Worm (Caenorhabditis elegans): ENCODE results near the gene F56A8.3.

F56A8.3 gene

ce11 chrIII:13268856-13269255, 12.2 kb downstream of the F56A8.3 start, which contains the start of gene cpf-2 (continued):
- TF ChIP-seq egl-13 (tag; optimal IDR thresholded peaks at IDR 0.05), result peak; percentile 72

- no peak for TF ChIP-seq efl-1 (optimal IDR thresholded peaks at IDR 0.05)
- no peak for TF ChIP-seq efl-1 (GFP tag; optimal IDR thresholded peaks at IDR 0.05 in 1 of 2)
- TF ChIP-seq mef-2 (tag; optimal IDR thresholded peaks at IDR 0.05), result no peak
- TF ChIP-seq irx-1 (tag; optimal IDR thresholded peaks at IDR 0.05), result peak; percentile 1
- TF ChIP-seq ceh-82 (tag; optimal IDR thresholded peaks at IDR 0.05), result peak in 2 of 3 experiments; percentile 5 to 41
- TF ChIP-seq lin-39 (tag; optimal IDR thresholded peaks at IDR 0.05), result no peak
- TF ChIP-seq mep-1 (tag; optimal IDR thresholded peaks at IDR 0.05), result peak; percentile 50
- peak; percentile 87 for TF ChIP-seq lin-14 (GFP tag; optimal IDR thresholded peaks at IDR 0.05)
- peak; percentile 24 to 48 for TF ChIP-seq lsy-2 (tag; optimal IDR thresholded peaks at IDR 0.05)
- no peak for TF ChIP-seq lin-13 (GFP tag; optimal IDR thresholded peaks at IDR 0.05)
- TF ChIP-seq nhr-12 (tag; optimal IDR thresholded peaks at IDR 0.05), result no peak
- no peak for TF ChIP-seq Y116A8C.19 (tag; optimal IDR thresholded peaks at IDR 0.05; ENCODE audit: borderline replicate concordance)
- peak; percentile 43 for TF ChIP-seq fkh-10 (GFP tag; optimal IDR thresholded peaks at IDR 0.05)
- 0 out of 2 replicates have a peak, but pooled peaks have one; percentile 20 for TF ChIP-seq mab-9 (GFP tag; IDR thresholded peaks at IDR 0.05)
- TF ChIP-seq efl-3 (GFP tag; optimal IDR thresholded peaks at IDR 0.05), result no peak
- peak; percentile 47 for TF ChIP-seq nhr-71 (tag; optimal IDR thresholded peaks at IDR 0.05)
- no peak for TF ChIP-seq pqm-1 (tag; optimal IDR thresholded peaks at IDR 0.05)
- TF ChIP-seq nhr-47 (tag; optimal IDR thresholded peaks at IDR 0.05), result peak; percentile 42
- TF ChIP-seq xbp-1 (tag; optimal IDR thresholded peaks at IDR 0.05), result no peak
- TF ChIP-seq fkh-8 (tag; optimal IDR thresholded peaks at IDR 0.05), result peak; percentile 19
- TF ChIP-seq nhr-20 (tag; optimal IDR thresholded peaks at IDR 0.05), result no peak
- TF ChIP-seq mdl-1 (tag; optimal IDR thresholded peaks at IDR 0.05), result no peak
- no peak for TF ChIP-seq dpl-1 (GFP tag; optimal IDR thresholded peaks at IDR 0.05)
These were observed 14.2 kb downstream of the F56A8.3 start for ce11 chrIII:13270896-13271295.

ce11 chrIII:13272227-13272626, 15.5 kb downstream of the F56A8.3 start:
- no peak for TF ChIP-seq unc-62 (GFP tag; optimal IDR thresholded peaks at IDR 0.05)
- peak; percentile 15 for TF ChIP-seq fkh-8 (tag; optimal IDR thresholded peaks at IDR 0.05)
- peak; percentile 74 for TF ChIP-seq blmp-1 (tag; optimal IDR thresholded peaks at IDR 0.05)

ce11 chrIII:13272788-13273187, 16.1 kb downstream of the F56A8.3 start:
- TF ChIP-seq nhr-76 (tag; optimal IDR thresholded peaks at IDR 0.05), result no peak
- no peak for TF ChIP-seq efl-1 (optimal IDR thresholded peaks at IDR 0.05)
- TF ChIP-seq efl-1 (GFP tag; optimal IDR thresholded peaks at IDR 0.05 in 1 of 2), result no peak
- no peak for TF ChIP-seq nhr-90 (tag; optimal IDR thresholded peaks at IDR 0.05; ENCODE audit: poor library complexity)
- no peak for TF ChIP-seq unc-130 (tag; optimal IDR thresholded peaks at IDR 0.05)
- no peak for TF ChIP-seq fos-1 (tag; optimal IDR thresholded peaks at IDR 0.05)
- TF ChIP-seq zip-4 (GFP tag; optimal IDR thresholded peaks at IDR 0.05), result no peak
- TF ChIP-seq unc-30 (tag; optimal IDR thresholded peaks at IDR 0.05), result no peak
- no peak for TF ChIP-seq ces-1 (GFP tag; optimal IDR thresholded peaks at IDR 0.05)
- TF ChIP-seq efl-3 (GFP tag; optimal IDR thresholded peaks at IDR 0.05), result no peak
- TF ChIP-seq hlh-4 (tag; optimal IDR thresholded peaks at IDR 0.05), result no peak
- TF ChIP-seq ceh-8 (GFP tag; optimal IDR thresholded peaks at IDR 0.05), result no peak
- TF ChIP-seq C34B4.2 (tag; optimal IDR thresholded peaks at IDR 0.05), result no peak
- TF ChIP-seq ets-5 (GFP tag; IDR thresholded peaks at IDR 0.05), result no peak
- TF ChIP-seq Y116A8C.19 (tag; optimal IDR thresholded peaks at IDR 0.05; ENCODE audit: borderline replicate concordance), result no peak
- TF ChIP-seq fkh-4 (tag; optimal IDR thresholded peaks at IDR 0.05; ENCODE audit: borderline replicate concordance), result no peak
- TF ChIP-seq mdl-1 (tag; optimal IDR thresholded peaks at IDR 0.05), result no peak
